Worm (Caenorhabditis elegans) whole organism, late embryonic: ENCODE results near the gene srbc-82.

Experiments used
- C08G9.2 ChIP-seq: sonication (generic microtip); optimal IDR thresholded peaks from 2 replicates; lab custom pipeline; 2016; ENCODE audit warnings: mild to moderate bottlenecking, missing genetic modification characterization, moderate library complexity, missing compliant biosample characterization
- C38D4.7 ChIP-seq: fragments of 200-800 bp; sonication (Bioruptor generic); optimal IDR thresholded peaks from 2 replicates; lab custom pipeline; 2018; ENCODE audit warnings: mild to moderate bottlenecking, missing genetic modification characterization, moderate library complexity, missing compliant biosample characterization
- F13H6.1 ChIP-seq: sonication (generic microtip); optimal IDR thresholded peaks from 2 replicates; lab custom pipeline; 2016; ENCODE audit warnings: missing genetic modification characterization, missing compliant biosample characterization
- K02D7.2 ChIP-seq: sonication (generic microtip); optimal IDR thresholded peaks from 2 replicates; lab custom pipeline; 2017; ENCODE audit warnings: mild to moderate bottlenecking, missing genetic modification characterization, missing compliant biosample characterization
- T23F11.4 ChIP-seq: fragments of 200-800 bp; sonication (Bioruptor generic); optimal IDR thresholded peaks from 2 replicates; lab custom pipeline; 2018; ENCODE audit warnings: mild to moderate bottlenecking, missing genetic modification characterization, missing compliant biosample characterization
- ceh-14 ChIP-seq: sonication (generic microtip); optimal IDR thresholded peaks from 2 replicates; lab custom pipeline; 2016; ENCODE audit warnings: missing genotype, missing genetic modification characterization, missing compliant biosample characterization
- ceh-2 ChIP-seq: sonication (generic microtip); optimal IDR thresholded peaks from 2 replicates; lab custom pipeline; 2016; ENCODE audit warnings: missing genotype, missing genetic modification characterization, missing compliant biosample characterization
- ceh-45 ChIP-seq: fragments of 200-800 bp; sonication (Bioruptor generic); IDR thresholded peaks from 2 replicates; pipeline ENCODE4 v1.3.6; 2022; ENCODE audit warnings: missing genetic modification reagents, missing genetic modification characterization, missing compliant biosample characterization
- ceh-48 ChIP-seq: sonication (generic microtip); optimal IDR thresholded peaks from 2 replicates; lab custom pipeline; 2016; ENCODE audit warnings: missing genetic modification characterization, inconsistent platforms, missing compliant biosample characterization
- ceh-6 ChIP-seq: fragments of 200-800 bp; sonication (Bioruptor generic); optimal IDR thresholded peaks from 2 replicates; lab custom pipeline; 2018; ENCODE audit warnings: mild to moderate bottlenecking, missing genetic modification characterization, missing compliant biosample characterization
- che-1 ChIP-seq: sonication (generic microtip); optimal IDR thresholded peaks from 2 replicates; lab custom pipeline; 2016; ENCODE audit warnings: mild to moderate bottlenecking, missing genetic modification characterization, missing compliant biosample characterization
- dve-1 ChIP-seq: sonication (generic microtip); optimal IDR thresholded peaks from 2 replicates; lab custom pipeline; 2017; ENCODE audit warnings: antibody characterized with exemption, mild to moderate bottlenecking, missing genetic modification characterization, missing compliant biosample characterization
- elt-2 ChIP-seq: sonication (generic microtip); optimal IDR thresholded peaks from 2 replicates; lab custom pipeline; 2016; ENCODE audit warnings: missing genetic modification reagents, missing genetic modification characterization, missing compliant biosample characterization
- elt-4 ChIP-seq: sonication (generic microtip); optimal IDR thresholded peaks from 2 replicates; lab custom pipeline; 2016; ENCODE audit warnings: missing genetic modification characterization, missing compliant biosample characterization
- ets-4 ChIP-seq: sonication (generic microtip); optimal IDR thresholded peaks from 2 replicates; lab custom pipeline; 2016; ENCODE audit warnings: missing genetic modification characterization, missing compliant biosample characterization
- eyg-1 ChIP-seq: sonication (generic microtip); optimal IDR thresholded peaks from 2 replicates; lab custom pipeline; 2016; ENCODE audit warnings: missing genotype, missing genetic modification characterization, missing compliant biosample characterization
- hlh-13 ChIP-seq: fragments of 200-800 bp; sonication (Bioruptor generic); optimal IDR thresholded peaks from 2 replicates; lab custom pipeline; 2018; ENCODE audit warnings: mild to moderate bottlenecking, missing genetic modification characterization, missing compliant biosample characterization
- hlh-6 ChIP-seq: sonication (generic microtip); optimal IDR thresholded peaks from 2 replicates; lab custom pipeline; 2016; ENCODE audit warnings: missing genotype, missing genetic modification characterization, missing compliant biosample characterization
- madf-2 ChIP-seq: sonication (generic microtip); optimal IDR thresholded peaks from 2 replicates; lab custom pipeline; 2017; ENCODE audit warnings: missing genetic modification characterization, missing compliant biosample characterization
- mec-3 ChIP-seq: sonication (generic microtip); optimal IDR thresholded peaks from 2 replicates; lab custom pipeline; 2016; ENCODE audit warnings: borderline replicate concordance, missing genetic modification characterization, missing compliant biosample characterization
- nfya-1 ChIP-seq: sonication (generic microtip); optimal IDR thresholded peaks from 2 replicates; lab custom pipeline; 2017; ENCODE audit warnings: missing genetic modification characterization, mild to moderate bottlenecking, missing compliant biosample characterization, antibody characterized with exemption, moderate library complexity
- nhr-11 ChIP-seq: fragments of 150-350 bp; optimal IDR thresholded peaks from 2 replicates; lab custom pipeline; 2014; ENCODE audit warnings: missing biosample characterization, missing genetic modification characterization
- nhr-232 ChIP-seq: sonication (generic microtip); optimal IDR thresholded peaks from 2 replicates; lab custom pipeline; 2016; ENCODE audit warnings: missing genetic modification characterization, missing compliant biosample characterization
- npax-4 ChIP-seq: sonication (generic microtip); optimal IDR thresholded peaks from 2 replicates; lab custom pipeline; 2016; ENCODE audit warnings: missing genetic modification characterization, missing compliant biosample characterization
- odd-2 ChIP-seq: sonication (generic microtip); optimal IDR thresholded peaks from 2 replicates; lab custom pipeline; 2017; ENCODE audit warnings: antibody characterized with exemption, mild to moderate bottlenecking, missing genetic modification characterization, missing compliant biosample characterization
- pag-3 ChIP-seq: sonication (generic microtip); optimal IDR thresholded peaks from 2 replicates; lab custom pipeline; 2016; ENCODE audit warnings: missing compliant biosample characterization, missing genetic modification characterization, borderline replicate concordance
- pax-1 ChIP-seq: fragments of 150-350 bp; optimal IDR thresholded peaks from 2 replicates; lab custom pipeline; 2014; ENCODE audit warnings: missing biosample characterization, missing genetic modification characterization
- pha-2 ChIP-seq: sonication (generic microtip); optimal IDR thresholded peaks from 2 replicates; lab custom pipeline; 2017; ENCODE audit warnings: mild to moderate bottlenecking, missing genetic modification characterization, missing compliant biosample characterization
- pha-4 ChIP-seq: fragments of 150-350 bp; optimal IDR thresholded peaks from 2 replicates; lab custom pipeline; 2018; ENCODE audit warnings: missing biosample characterization, missing genetic modification reagents, missing genetic modification characterization
- pros-1 ChIP-seq: fragments of 150-350 bp; optimal IDR thresholded peaks from 2 replicates; lab custom pipeline; 2014; ENCODE audit warnings: missing biosample characterization, missing genetic modification reagents, missing genetic modification characterization
- rnt-1 ChIP-seq: sonication (generic microtip); optimal IDR thresholded peaks from 2 replicates; lab custom pipeline; 2016; ENCODE audit warnings: missing genetic modification characterization, missing compliant biosample characterization
- sdc-2 ChIP-seq: sonication (generic microtip); optimal IDR thresholded peaks from 2 replicates; lab custom pipeline; 2016; ENCODE audit warnings: missing genotype, missing genetic modification characterization, missing compliant biosample characterization
- syd-9 ChIP-seq: sonication (generic microtip); optimal IDR thresholded peaks from 2 replicates; lab custom pipeline; 2016; ENCODE audit warnings: mild to moderate bottlenecking, missing genetic modification characterization, moderate library complexity, missing compliant biosample characterization
- tbx-2 ChIP-seq: sonication (generic microtip); optimal IDR thresholded peaks from 2 replicates; lab custom pipeline; 2016; ENCODE audit warnings: missing genetic modification characterization, missing compliant biosample characterization
- ttx-3 ChIP-seq: sonication (generic microtip); optimal IDR thresholded peaks from 2 replicates; lab custom pipeline; 2016; ENCODE audit warnings: missing genetic modification reagents, missing genetic modification characterization, missing compliant biosample characterization
- unc-3 ChIP-seq, 2 experiments: fragments of 200-800 bp in 1 of 2; sonication (Bioruptor generic) in 1 of 2; sonication (generic microtip) in 1 of 2; conservative IDR thresholded peaks in 1 of 2; optimal IDR thresholded peaks in 1 of 2; 2 replicates each; pipeline versions ENCODE4 v1.3.6 to Lab custom; 2016 to 2022; ENCODE audit warnings: missing compliant biosample characterization in 2 of 2, missing genetic modification characterization in 2 of 2, missing genetic modification reagents in 1 of 2
- ztf-16 ChIP-seq: sonication (generic microtip); optimal IDR thresholded peaks from 2 replicates; lab custom pipeline; 2017; ENCODE audit warnings: missing genetic modification characterization, missing compliant biosample characterization

srbc-82 gene

DNA sequence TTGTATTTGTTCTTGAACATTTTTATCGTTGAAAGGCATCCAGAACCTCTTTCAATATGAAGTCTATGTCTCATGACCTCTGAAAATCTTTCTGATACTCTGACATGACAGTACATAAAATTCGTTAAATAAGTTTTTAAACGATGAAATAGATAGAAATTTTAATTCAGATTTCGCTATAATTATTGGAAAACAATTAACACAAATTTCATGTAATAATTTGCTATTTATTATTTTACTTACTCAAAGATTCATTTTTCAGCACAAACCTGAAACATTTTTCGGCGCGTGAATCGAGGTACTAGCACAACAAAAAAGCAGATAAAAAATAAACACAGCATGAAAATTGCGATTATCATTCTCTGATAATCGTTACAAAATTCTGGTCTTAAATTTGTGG lies 33.9 kb upstream of the srbc-82 start, which contains the start of gene T13F3.4:
Gene T13F3.4, minus strand, starts transcription at position 101 of the 400 bp plus-strand sequence.
- no peak for TF ChIP-seq hlh-6 (tag; lab: Kevin White, UChicago)
- no peak for TF ChIP-seq pha-2 (tag; lab: Kevin White, UChicago)
- TF ChIP-seq che-1, result no peak
- no peak for TF ChIP-seq ceh-6 (GFP tag; lab: Kevin White, UChicago)
- TF ChIP-seq sdc-2 (tag; lab: Kevin White, UChicago), result no peak
- TF ChIP-seq F13H6.1 (tag; lab: Kevin White, UChicago), result no peak

DNA sequence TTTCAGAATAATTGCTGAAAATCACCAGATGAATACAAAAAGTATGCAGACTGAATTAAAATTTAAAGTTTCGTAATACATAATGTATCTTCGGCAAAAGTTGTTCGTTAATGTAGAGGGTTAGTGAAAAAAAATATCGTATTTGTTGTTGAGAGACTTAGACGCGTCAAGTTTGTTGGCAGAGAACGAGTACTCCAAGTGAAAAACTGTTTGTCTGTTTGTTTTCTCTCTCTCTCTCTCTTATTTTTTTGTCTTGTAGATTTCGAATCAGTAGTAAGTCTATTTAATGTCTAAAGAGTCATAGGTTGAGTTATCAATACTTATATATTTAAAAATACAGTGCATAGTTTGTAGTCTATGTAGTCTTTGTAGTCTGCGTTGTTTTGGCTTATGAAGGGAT lies 30.8 kb upstream of the srbc-82 start, which contains the start of the genes fbxa-2 and T13F3.8:
Gene fbxa-2, minus strand, starts transcription at position 101 of the 400 bp plus-strand sequence.
Gene T13F3.8, plus strand, starts transcription at position 245 of the 400 bp plus-strand sequence.
- TF ChIP-seq C08G9.2, result no peak
- TF ChIP-seq C38D4.7, result no peak
- no peak for TF ChIP-seq pag-3 (tag; lab: Kevin White, UChicago)
- no peak for TF ChIP-seq nfya-1 (tag; lab: Kevin White, UChicago)
- no peak for TF ChIP-seq pha-4
- no peak for TF ChIP-seq ztf-16 (tag; lab: Kevin White, UChicago)
- no peak for TF ChIP-seq ceh-2 (tag; lab: Kevin White, UChicago)
- no peak for TF ChIP-seq odd-2

DNA sequence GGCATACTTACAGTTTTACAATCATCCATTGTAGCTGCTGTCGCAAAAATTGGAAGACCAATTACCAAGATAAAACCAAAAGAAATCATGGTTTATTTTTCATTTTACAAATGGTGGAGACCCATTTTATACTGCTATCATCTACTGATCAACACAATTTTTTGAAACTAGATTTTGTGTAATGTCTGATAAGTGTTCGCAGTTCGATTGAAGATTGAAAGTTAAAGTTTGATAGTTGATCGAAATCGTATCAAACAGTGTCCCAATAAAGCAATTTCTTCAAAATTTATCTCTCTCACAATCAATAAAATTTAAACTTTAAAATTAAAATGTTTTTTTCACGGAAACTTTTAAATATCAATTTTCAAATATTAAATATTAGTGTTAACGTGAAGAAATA lies 29.3 kb upstream of the srbc-82 start, which contains the start of gene T13F3.6:
Gene T13F3.6, minus strand, starts transcription at position 101 of the 400 bp plus-strand sequence.
- TF ChIP-seq dve-1, result no peak
- TF ChIP-seq ceh-14 (tag; lab: Kevin White, UChicago), result no peak
- no peak for TF ChIP-seq elt-4 (tag; lab: Kevin White, UChicago)
- no peak for TF ChIP-seq pax-1 (tag; lab: Kevin White, UChicago)
- no peak for TF ChIP-seq pros-1 (tag; lab: Kevin White, UChicago)
- TF ChIP-seq ttx-3 (tag; lab: Kevin White, UChicago), result no peak

DNA sequence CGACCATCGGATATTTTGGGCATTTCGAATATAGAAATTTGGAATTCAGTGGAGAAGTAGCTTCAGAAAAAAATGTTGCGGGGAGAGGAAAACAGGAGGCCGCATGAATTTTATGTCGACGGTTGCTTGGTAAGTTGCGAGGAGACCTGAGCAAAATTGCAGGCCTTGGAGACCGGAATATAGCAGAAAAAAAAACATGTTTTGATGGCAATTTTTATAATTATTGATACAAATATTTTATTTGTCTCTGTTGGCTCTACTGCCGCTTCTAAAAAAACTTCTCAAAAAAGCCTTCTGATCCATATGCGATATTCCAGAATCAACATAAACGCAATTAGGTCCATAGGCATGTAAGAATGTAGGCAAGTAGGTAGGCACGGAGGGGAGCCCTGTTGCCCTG lies 25.0 kb upstream of the srbc-82 start, which contains the start of gene pacl-1:
Gene pacl-1, minus strand, starts transcription at position 101 of the 400 bp plus-strand sequence.
- TF ChIP-seq elt-4 (tag; lab: Kevin White, UChicago) (no peak), madf-2 (tag; lab: Kevin White, UChicago) (no peak), hlh-13 (GFP tag; lab: Kevin White, UChicago) (no peak), unc-3 (GFP tag; conservative IDR thresholded peaks at IDR 0.05; lab: Robert Waterston, UW) (no peak), unc-3 (tag; optimal IDR thresholded peaks at IDR 0.05; lab: Kevin White, UChicago) (no peak)

DNA sequence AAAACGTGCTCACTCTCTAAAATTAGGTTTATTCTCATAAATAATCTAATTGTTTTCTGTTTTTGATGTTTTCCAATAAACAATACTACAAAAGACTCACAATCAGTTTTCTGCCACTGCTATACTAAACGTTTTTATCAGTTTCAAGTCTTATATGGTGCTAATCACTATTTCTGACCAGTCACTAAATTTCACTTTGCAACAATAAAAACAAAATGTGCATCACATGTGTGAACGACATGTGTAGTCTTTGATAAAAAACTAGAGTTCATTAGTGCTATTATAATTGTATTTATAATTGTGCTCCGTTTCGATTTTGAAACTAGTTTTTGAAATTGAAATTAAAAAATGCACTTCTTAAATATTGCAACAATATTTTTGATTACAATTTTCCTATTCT lies 22.5 kb upstream of the srbc-82 start, which contains the start of gene cyp-37B1:
Gene cyp-37B1, plus strand, starts transcription at position 199 of the 400 bp plus-strand sequence.
- TF ChIP-seq ceh-48 (tag; lab: Kevin White, UChicago), result no peak
- peak; percentile 18 for TF ChIP-seq elt-2 (tag; lab: Kevin White, UChicago)

DNA sequence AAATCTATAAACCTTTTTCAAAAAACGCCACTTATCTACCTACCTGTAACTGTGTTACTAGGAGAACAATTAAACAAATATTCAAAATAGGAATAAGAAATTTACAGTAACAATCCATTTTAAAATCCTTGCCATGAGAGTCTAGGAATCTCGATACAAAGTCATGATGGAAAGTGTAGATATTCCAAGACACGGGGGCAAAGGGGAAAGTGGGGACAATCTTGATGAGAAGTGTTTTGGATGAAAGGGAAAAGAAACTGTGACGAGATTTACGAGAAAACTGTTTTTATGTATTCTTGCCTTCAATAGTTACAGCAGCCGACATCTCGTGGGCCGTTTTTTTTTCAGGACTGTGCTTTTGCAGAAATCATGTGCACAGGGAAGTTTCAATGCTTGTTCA lies 18.2 kb upstream of the srbc-82 start, which contains the start of gene F28G4.2:
Gene F28G4.2, minus strand, starts transcription at position 175 of the 400 bp plus-strand sequence.
- TF ChIP-seq eyg-1 (tag; lab: Kevin White, UChicago) (no peak), T23F11.4 (GFP tag; lab: Kevin White, UChicago) (no peak), pros-1 (tag; lab: Kevin White, UChicago) (no peak), C38D4.7 (no peak), ets-4 (tag; lab: Kevin White, UChicago) (no peak), K02D7.2 (no peak), hlh-6 (tag; lab: Kevin White, UChicago) (no peak), rnt-1 (tag; lab: Kevin White, UChicago) (no peak), nhr-11 (tag; lab: Kevin White, UChicago) (no peak), mec-3 (no peak), ttx-3 (tag; lab: Kevin White, UChicago) (no peak), ceh-48 (tag; lab: Kevin White, UChicago) (no peak), ztf-16 (tag; lab: Kevin White, UChicago) (no peak), tbx-2 (no peak), syd-9 (tag; lab: Kevin White, UChicago) (no peak), ceh-45 (no peak), npax-4 (tag; lab: Kevin White, UChicago) (no peak), nhr-232 (no peak)
